Worm (Caenorhabditis elegans) whole organism, L4 larva: ENCODE data around the gene srh-45.

ENCODE experiments used
- F37D6.2 ChIP-seq: sonication (generic microtip); optimal IDR thresholded peaks from 2 replicates; lab custom pipeline; 2016; ENCODE audit warnings: mild to moderate bottlenecking, missing genetic modification characterization, missing compliant biosample characterization
- R02D3.7 ChIP-seq: fragments of 150-350 bp; sonication (generic microtip); optimal IDR thresholded peaks from 3 replicates; lab custom pipeline; 2014; ENCODE audit warnings: missing biosample characterization, missing genetic modification characterization
- T26A8.4 ChIP-seq: fragments of 200-800 bp; sonication (Bioruptor generic); IDR thresholded peaks from 2 replicates; pipeline ENCODE4 v1.3.6; 2022; ENCODE audit warnings: missing genetic modification characterization, missing compliant biosample characterization
- Y75B8A.6 ChIP-seq: fragments of 200-800 bp; sonication (Bioruptor generic); IDR thresholded peaks from 2 replicates; pipeline ENCODE4 v1.3.6; 2022; ENCODE audit warnings: missing genetic modification reagents, missing genetic modification characterization, missing compliant biosample characterization
- ZK546.5 ChIP-seq, 2 experiments: sonication (generic microtip); optimal IDR thresholded peaks; 2 replicates each; lab custom pipeline; 2017; ENCODE audit warnings: missing biosample characterization in 2 of 2, missing genetic modification characterization in 2 of 2
- aha-1 ChIP-seq: fragments of 150-350 bp; peaks from one replicate; lab custom pipeline; 2014; ENCODE audit warnings: missing biosample characterization, missing genetic modification characterization
- attf-4 ChIP-seq: sonication (generic microtip); optimal IDR thresholded peaks from 3 replicates; lab custom pipeline; 2017; ENCODE audit warnings: missing biosample characterization, missing genetic modification characterization
- ceh-28 ChIP-seq: fragments of 150-350 bp; optimal IDR thresholded peaks from 2 replicates; lab custom pipeline; 2014; ENCODE audit warnings: missing biosample characterization, missing genetic modification reagents, missing genetic modification characterization
- ceh-32 ChIP-seq: sonication (generic microtip); optimal IDR thresholded peaks from 2 replicates; lab custom pipeline; 2016; ENCODE audit warnings: mild to moderate bottlenecking, missing genetic modification characterization, missing compliant biosample characterization; ENCODE audit not compliant: poor library complexity
- ceh-82 ChIP-seq: sonication (generic microtip); optimal IDR thresholded peaks from 2 replicates; lab custom pipeline; 2017; ENCODE audit warnings: missing biosample characterization, missing genetic modification characterization
- ces-1 ChIP-seq: fragments of 150-350 bp; sonication (generic microtip); optimal IDR thresholded peaks from 4 replicates; lab custom pipeline; 2014; ENCODE audit warnings: missing biosample characterization, missing genetic modification reagents, missing genetic modification characterization
- ctbp-1 ChIP-seq: fragments of 200-800 bp; sonication (Bioruptor generic); IDR thresholded peaks from 2 replicates; pipeline ENCODE4 v1.3.6; 2022; ENCODE audit warnings: missing genetic modification reagents, missing genetic modification characterization, missing compliant biosample characterization
- daf-16 ChIP-seq, 3 experiments: sonication (generic microtip); optimal IDR thresholded peaks; 2 replicates each; lab custom pipeline; 2016 to 2017; ENCODE audit warnings: missing genetic modification characterization in 3 of 3, missing genetic modification reagents in 3 of 3, mild to moderate bottlenecking in 2 of 3, missing compliant biosample characterization in 2 of 3, missing biosample characterization in 1 of 3, moderate library complexity in 1 of 3
- dmd-9 ChIP-seq: fragments of 200-800 bp; sonication (Bioruptor generic); IDR thresholded peaks from 2 replicates; pipeline ENCODE4 v1.3.6; 2022; ENCODE audit warnings: missing genetic modification reagents, missing genetic modification characterization, missing compliant biosample characterization
- dve-1 ChIP-seq: sonication (generic microtip); optimal IDR thresholded peaks from 2 replicates; lab custom pipeline; 2017; ENCODE audit warnings: antibody characterized with exemption, mild to moderate bottlenecking, missing genetic modification characterization, missing compliant biosample characterization; ENCODE audit not compliant: insufficient read depth
- fos-1 ChIP-seq: fragments of 150-350 bp; optimal IDR thresholded peaks from 2 replicates; lab custom pipeline; 2014; ENCODE audit warnings: missing biosample characterization, missing genetic modification characterization
- gei-8 ChIP-seq: fragments of 200-800 bp; sonication (Bioruptor generic); optimal IDR thresholded peaks from 2 replicates; lab custom pipeline; 2018; ENCODE audit warnings: mild to moderate bottlenecking, missing genetic modification characterization, missing compliant biosample characterization
- hif-1 ChIP-seq, 2 experiments: sonication (generic microtip); optimal IDR thresholded peaks; 2 replicates each; lab custom pipeline; 2016 to 2017; ENCODE audit warnings: missing compliant biosample characterization in 2 of 2, missing genetic modification characterization in 2 of 2, missing genetic modification reagents in 2 of 2, missing genotype in 2 of 2, mild to moderate bottlenecking in 1 of 2
- hlh-11 ChIP-seq: fragments of 200-800 bp; sonication (Bioruptor generic); optimal IDR thresholded peaks from 2 replicates; lab custom pipeline; 2018; ENCODE audit warnings: mild to moderate bottlenecking, missing genetic modification characterization, missing compliant biosample characterization
- hmg-1.1 ChIP-seq: fragments of 200-800 bp; sonication (Bioruptor generic); IDR thresholded peaks from 2 replicates; pipeline ENCODE4 v1.3.6; 2022; ENCODE audit warnings: missing genetic modification reagents, missing genetic modification characterization, missing compliant biosample characterization
- lin-15B ChIP-seq: fragments of 150-350 bp; sonication (generic microtip); optimal IDR thresholded peaks from 3 replicates; lab custom pipeline; 2014; ENCODE audit warnings: missing biosample characterization, missing genetic modification characterization
- lin-29 ChIP-seq: fragments of 200-800 bp; sonication (Bioruptor generic); IDR thresholded peaks from 2 replicates; pipeline ENCODE4 v1.3.6; 2022; ENCODE audit warnings: missing genetic modification reagents, missing genetic modification characterization, missing compliant biosample characterization
- lin-38 ChIP-seq: fragments of 200-800 bp; sonication (Bioruptor generic); IDR thresholded peaks from 2 replicates; pipeline ENCODE4 v1.3.6; 2022; ENCODE audit warnings: missing genetic modification reagents, missing genetic modification characterization, missing compliant biosample characterization
- lir-3 ChIP-seq: sonication (generic microtip); optimal IDR thresholded peaks from 2 replicates; lab custom pipeline; 2016; ENCODE audit warnings: mild to moderate bottlenecking, missing genetic modification characterization, missing compliant biosample characterization
- madf-5 ChIP-seq, 2 experiments: fragments of 200-800 bp; sonication (Bioruptor generic); IDR thresholded peaks; 2 replicates each; pipeline ENCODE4 v1.3.6; 2022; ENCODE audit warnings: missing compliant biosample characterization in 2 of 2, missing genetic modification characterization in 2 of 2
- mdt-29 ChIP-seq: fragments of 200-800 bp; sonication (Bioruptor generic); IDR thresholded peaks from 2 replicates; pipeline ENCODE4 v1.3.6; 2022; ENCODE audit warnings: missing genetic modification reagents, missing genetic modification characterization, missing compliant biosample characterization
- nhr-102 ChIP-seq: sonication (generic microtip); optimal IDR thresholded peaks from 2 replicates; lab custom pipeline; 2016; ENCODE audit warnings: mild to moderate bottlenecking, missing genetic modification characterization, moderate library complexity, missing compliant biosample characterization
- nhr-11 ChIP-seq: fragments of 150-350 bp; optimal IDR thresholded peaks from 2 replicates; lab custom pipeline; 2014; ENCODE audit warnings: missing biosample characterization, missing genetic modification characterization
- nhr-28 ChIP-seq: fragments of 150-350 bp; optimal IDR thresholded peaks from 2 replicates; lab custom pipeline; 2014; ENCODE audit warnings: missing biosample characterization, missing genetic modification characterization
- nhr-41 ChIP-seq: fragments of 200-800 bp; sonication (Bioruptor generic); IDR thresholded peaks from 2 replicates; pipeline ENCODE4 v1.3.6; 2022; ENCODE audit warnings: missing genetic modification reagents, missing genetic modification characterization, missing compliant biosample characterization
- nhr-6 ChIP-seq: fragments of 150-350 bp; optimal IDR thresholded peaks from 2 replicates; lab custom pipeline; 2014; ENCODE audit warnings: missing biosample characterization, missing genetic modification characterization
- pha-4 ChIP-seq, 2 experiments: fragments of 150-350 bp in 1 of 2; fragments of 200-800 bp in 1 of 2; sonication (Bioruptor generic) in 1 of 2; IDR thresholded peaks in 1 of 2; optimal IDR thresholded peaks in 1 of 2; 2 replicates each; pipeline versions ENCODE4 v1.3.6 to Lab custom; 2014 to 2022; ENCODE audit warnings: missing genetic modification characterization in 2 of 2, missing genetic modification reagents in 2 of 2, missing biosample characterization in 1 of 2, missing compliant biosample characterization in 1 of 2
- rbr-2 ChIP-seq: sonication (generic microtip); optimal IDR thresholded peaks from 2 replicates; lab custom pipeline; 2016; ENCODE audit warnings: missing genotype, missing genetic modification characterization, missing compliant biosample characterization
- set-16 ChIP-seq: fragments of 200-800 bp; sonication (Bioruptor generic); IDR thresholded peaks from 2 replicates; pipeline ENCODE4 v1.3.6; 2022; ENCODE audit warnings: missing genetic modification reagents, missing genetic modification characterization, missing compliant biosample characterization
- spr-3 ChIP-seq: fragments of 200-800 bp; sonication (Bioruptor generic); optimal IDR thresholded peaks from 2 replicates; lab custom pipeline; 2018; ENCODE audit warnings: mild to moderate bottlenecking, missing genetic modification characterization, missing compliant biosample characterization
- unc-130 ChIP-seq: sonication (generic microtip); optimal IDR thresholded peaks from 2 replicates; lab custom pipeline; 2016; ENCODE audit warnings: missing genetic modification reagents, missing genetic modification characterization, missing compliant biosample characterization
- unc-39 ChIP-seq: sonication (generic microtip); optimal IDR thresholded peaks from 2 replicates; lab custom pipeline; 2017; ENCODE audit warnings: missing biosample characterization, missing genetic modification characterization
- unc-62 ChIP-seq, 3 experiments: fragments of 150-350 bp in 1 of 3; sonication (generic microtip); optimal IDR thresholded peaks in 2 of 3; peaks in 1 of 3; 1 replicate in 1 of 3; 2 replicates in 2 of 3; lab custom pipeline; 2014 to 2017; ENCODE audit warnings: missing biosample characterization in 3 of 3, missing genetic modification characterization in 3 of 3, missing genetic modification reagents in 3 of 3, missing genotype in 1 of 3
- zfp-2 ChIP-seq: sonication (generic microtip); optimal IDR thresholded peaks from 2 replicates; lab custom pipeline; 2016; ENCODE audit warnings: mild to moderate bottlenecking, missing genetic modification characterization, missing compliant biosample characterization
- zfp-3 ChIP-seq: fragments of 200-800 bp; sonication (Bioruptor generic); conservative IDR thresholded peaks from 2 replicates; pipeline ENCODE4 v1.3.6; 2022; ENCODE audit warnings: missing genetic modification reagents, missing genetic modification characterization, missing compliant biosample characterization
- zip-11 ChIP-seq: fragments of 200-800 bp; sonication (Bioruptor generic); IDR thresholded peaks from 2 replicates; pipeline ENCODE4 v1.3.6; 2022; ENCODE audit warnings: missing genetic modification characterization, missing compliant biosample characterization
- zip-2 ChIP-seq: fragments of 150-350 bp; optimal IDR thresholded peaks from 2 replicates; lab custom pipeline; 2014; ENCODE audit warnings: missing biosample characterization, missing genetic modification characterization

srh-45 gene

ce11 chrV:11344816-11345336 is 40.1 kb upstream of the srh-45 start:
- no peak for TF ChIP-seq dve-1
- peak in 1 of 2 experiments; percentile 74 for TF ChIP-seq unc-62 (GFP tag; optimal IDR thresholded peaks at IDR 0.05 in 1 of 2; lab: Kevin White, UChicago)
- no peak for TF ChIP-seq unc-62 (tag; optimal IDR thresholded peaks at IDR 0.05; lab: Kevin White, UChicago)
- TF ChIP-seq, all 104 proteins: peak for 1

- TF ChIP-seq zfp-2 (tag; lab: Kevin White, UChicago): no peak
- TF ChIP-seq lir-3: no peak
- TF ChIP-seq pha-4 (GFP tag; IDR thresholded peaks at IDR 0.05; lab: Robert Waterston, UW): no peak
- no peak for TF ChIP-seq pha-4 (tag; optimal IDR thresholded peaks at IDR 0.05; lab: Kevin White, UChicago)
- TF ChIP-seq ceh-32: no peak
- TF ChIP-seq ceh-82 (tag; lab: Kevin White, UChicago): no peak
- no peak for TF ChIP-seq R02D3.7 (tag; lab: Kevin White, UChicago)
- TF ChIP-seq T26A8.4 (GFP tag; lab: Robert Waterston, UW): peak; percentile 54; the same call in 1 of the 2 replicates
- no peak for TF ChIP-seq hif-1 (tag; optimal IDR thresholded peaks at IDR 0.05; lab: Kevin White, UChicago)
- TF ChIP-seq Y75B8A.6 (GFP tag; lab: Robert Waterston, UW): no peak
- TF ChIP-seq unc-62 (GFP tag; optimal IDR thresholded peaks at IDR 0.05 in 1 of 2; lab: Kevin White, UChicago): peak in 1 of 2 experiments; percentile 65
- no peak for TF ChIP-seq unc-62 (tag; optimal IDR thresholded peaks at IDR 0.05; lab: Kevin White, UChicago)
- TF ChIP-seq fos-1 (tag; lab: Kevin White, UChicago): no peak
- TF ChIP-seq hlh-11: no peak
- TF ChIP-seq madf-5 (GFP tag; IDR thresholded peaks at IDR 0.05; lab: Robert Waterston, UW): no peak
- peak; percentile 4 for TF ChIP-seq zip-2
- TF ChIP-seq, all 104 proteins: peak for 3
Measured at ce11 chrV:11344112-11344511, 39.3 kb upstream of the srh-45 start.

DNA sequence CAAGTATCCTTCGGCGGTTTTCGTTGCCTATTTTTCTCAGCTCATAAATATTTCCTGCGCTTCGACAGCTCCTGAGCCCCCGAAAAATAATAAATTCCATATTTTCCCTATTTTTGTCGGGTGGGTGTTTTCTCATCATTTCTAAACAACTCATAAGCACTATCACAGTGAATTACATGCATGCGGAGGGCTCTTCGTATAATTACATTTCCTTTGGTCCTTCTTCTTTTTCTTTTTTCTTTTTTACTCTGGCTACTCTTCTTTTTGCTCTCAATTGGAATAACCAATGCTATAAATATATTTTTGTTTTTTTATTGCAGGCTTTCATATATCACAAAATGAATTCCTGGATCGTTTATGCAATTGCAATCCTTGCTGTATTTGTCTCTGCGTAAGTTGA is 37.1 kb upstream of the srh-45 start, which contains the start of gene T02E9.5:
TSS of gene T02E9.5 (plus strand) at position 321 of the 400 bp plus-strand sequence.
- TF ChIP-seq ces-1 (GFP tag; lab: Kevin White, UChicago) (peak; percentile 42), unc-130 (GFP tag; lab: Kevin White, UChicago) (no peak)
- TF ChIP-seq, all 104 proteins: peak for 1

DNA sequence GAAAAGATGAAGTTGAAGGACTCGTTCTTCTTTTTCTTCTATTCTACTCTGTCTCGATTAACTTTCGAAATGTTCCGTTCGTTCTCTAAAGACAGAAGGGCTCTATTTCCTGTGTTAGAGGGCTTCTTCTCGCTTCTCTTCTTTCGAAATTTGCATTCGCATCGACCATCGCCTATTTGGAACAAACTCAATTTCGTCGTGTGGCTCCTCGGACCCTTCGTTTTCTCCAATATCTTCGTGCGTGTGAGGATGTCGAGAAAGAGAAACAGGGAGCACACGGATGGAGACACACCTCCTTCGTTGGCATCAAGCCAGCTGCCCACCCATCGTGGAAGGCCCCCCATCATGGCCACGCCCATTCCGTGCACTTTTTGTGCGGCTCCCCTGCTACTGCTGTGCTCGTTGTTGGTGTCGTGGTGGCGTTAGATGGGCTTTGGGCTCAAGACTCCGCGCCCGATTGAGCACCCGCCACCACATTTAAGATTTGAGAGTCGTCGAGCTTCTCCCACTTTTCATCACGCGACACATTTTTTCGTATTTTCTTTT is 36.4 kb upstream of the srh-45 start:
- no peak for TF ChIP-seq lin-15B (tag; lab: Kevin White, UChicago)
- TF ChIP-seq hmg-1.1: no peak; the same call in 1 of the 2 replicates
- TF ChIP-seq set-16 (GFP tag; lab: Robert Waterston, UW): peak; percentile 82
- no peak for TF ChIP-seq zip-11
- no peak for TF ChIP-seq nhr-102 (tag; lab: Kevin White, UChicago)
- no peak for TF ChIP-seq zfp-2 (tag; lab: Kevin White, UChicago)
- no peak for TF ChIP-seq gei-8 (GFP tag; lab: Kevin White, UChicago)
- TF ChIP-seq nhr-11 (tag; lab: Kevin White, UChicago): no peak
- no peak for TF ChIP-seq dmd-9 (GFP tag; lab: Robert Waterston, UW)
- TF ChIP-seq nhr-28 (tag; lab: Kevin White, UChicago): no peak
- no peak for TF ChIP-seq attf-4 (tag; lab: Kevin White, UChicago)
- no peak for TF ChIP-seq zfp-3
- TF ChIP-seq mdt-29 (GFP tag; lab: Robert Waterston, UW): no peak
- no peak for TF ChIP-seq nhr-41 (GFP tag; lab: Robert Waterston, UW)
- TF ChIP-seq lin-38 (GFP tag; lab: Robert Waterston, UW): no peak
- no peak for TF ChIP-seq unc-130 (GFP tag; lab: Kevin White, UChicago)
- peak in 1 of 2 experiments; percentile 3 for TF ChIP-seq unc-62 (GFP tag; optimal IDR thresholded peaks at IDR 0.05 in 1 of 2; lab: Kevin White, UChicago)
- no peak for TF ChIP-seq unc-62 (tag; optimal IDR thresholded peaks at IDR 0.05; lab: Kevin White, UChicago)
- no peak for TF ChIP-seq daf-16 (GFP tag; optimal IDR thresholded peaks at IDR 0.05; lab: Kevin White, UChicago)
- TF ChIP-seq daf-16 (tag; optimal IDR thresholded peaks at IDR 0.05; lab: Kevin White, UChicago): no peak
- TF ChIP-seq F37D6.2: peak; percentile 14
- no peak for TF ChIP-seq zip-2
- no peak for TF ChIP-seq ceh-28 (tag; lab: Kevin White, UChicago)
- TF ChIP-seq nhr-6 (tag; lab: Kevin White, UChicago): no peak
- no peak for TF ChIP-seq spr-3 (GFP tag; lab: Kevin White, UChicago)
- TF ChIP-seq aha-1: peak; percentile 89
- TF ChIP-seq ZK546.5 (tag; optimal IDR thresholded peaks at IDR 0.05; lab: Kevin White, UChicago): no peak
- TF ChIP-seq ces-1 (GFP tag; lab: Kevin White, UChicago): peak; percentile 72
- no peak for TF ChIP-seq lin-29 (GFP tag; lab: Robert Waterston, UW)
- no peak for TF ChIP-seq madf-5 (GFP tag; IDR thresholded peaks at IDR 0.05; lab: Robert Waterston, UW)
- TF ChIP-seq rbr-2 (tag; lab: Kevin White, UChicago): peak; percentile 27
- no peak for TF ChIP-seq unc-39 (tag; lab: Kevin White, UChicago)
- peak; percentile 63; the same call in 1 of the 2 replicates for TF ChIP-seq ctbp-1 (GFP tag; lab: Robert Waterston, UW)
